Worm (Caenorhabditis elegans): ENCODE measurements around the gene C14B9.8.
A peak's percentile ranks its signal among the peaks of the same experiment; 100 is the strongest.

The C14B9.8 gene

ce11 chrIII:8175263-8175662, 30.8 kb upstream of the C14B9.8 start:
- TF ChIP-seq hsf-1 (GFP tag; IDR thresholded peaks at IDR 0.05) (no peak), sea-2 (GFP tag; IDR thresholded peaks at IDR 0.05) (no peak), zfh-2 (GFP tag; conservative IDR thresholded peaks at IDR 0.05) (no peak), T26A5.8 (tag; optimal IDR thresholded peaks at IDR 0.05) (no peak), mes-4 (tag; optimal IDR thresholded peaks at IDR 0.05) (no peak), ama-1 (optimal IDR thresholded peaks at IDR 0.05) (no peak), ama-1 (GFP tag; optimal IDR thresholded peaks at IDR 0.05) (no peak), ets-4 (GFP tag; optimal IDR thresholded peaks at IDR 0.05) (no peak), nfyb-1 (GFP tag; IDR thresholded peaks at IDR 0.05) (no peak), F23B12.7 (tag; optimal IDR thresholded peaks at IDR 0.05; ENCODE audit: insufficient read depth) (no peak), aptf-2 (GFP tag; conservative IDR thresholded peaks at IDR 0.05) (no peak), madf-6 (GFP tag; IDR thresholded peaks at IDR 0.05) (no peak), rcor-1 (GFP tag; IDR thresholded peaks at IDR 0.05) (no peak), nhr-179 (tag; optimal IDR thresholded peaks at IDR 0.05) (no peak), bed-1 (GFP tag; IDR thresholded peaks at IDR 0.05) (no peak), chd-7 (tag; optimal IDR thresholded peaks at IDR 0.05) (no peak), dpff-1 (tag; optimal IDR thresholded peaks at IDR 0.05) (no peak)

ce11 chrIII:8172609-8173133, 28.2 kb upstream of the C14B9.8 start:
- TF ChIP-seq hrde-1 (tag; optimal IDR thresholded peaks at IDR 0.05; ENCODE audit: borderline replicate concordance): peak; percentile 17
- peak; percentile 23; the same call in 1 of the 2 replicates for TF ChIP-seq madf-6 (GFP tag; IDR thresholded peaks at IDR 0.05)
- no peak for TF ChIP-seq ama-1 (optimal IDR thresholded peaks at IDR 0.05)
- peak in 1 of 2 experiments; percentile 56 for TF ChIP-seq ama-1 (GFP tag; optimal IDR thresholded peaks at IDR 0.05)
- peak; percentile 10 for TF ChIP-seq snpc-4 (GFP tag; optimal IDR thresholded peaks at IDR 0.05)
- TF ChIP-seq snpc-4 (tag; optimal IDR thresholded peaks at IDR 0.05): no peak
- no peak for TF ChIP-seq lir-1 (GFP tag; conservative IDR thresholded peaks at IDR 0.05)
- 0 out of 2 replicates have a peak, but pooled peaks have one; percentile 22 for TF ChIP-seq madf-3 (GFP tag; IDR thresholded peaks at IDR 0.05)
- peak; percentile 9 for TF ChIP-seq F49E8.2 (tag; optimal IDR thresholded peaks at IDR 0.05; ENCODE audit: insufficient read depth)
- 0 out of 2 replicates have a peak, but pooled peaks have one; percentile 31 for TF ChIP-seq Y79H2A.3 (GFP tag; conservative IDR thresholded peaks at IDR 0.05)
- TF ChIP-seq unc-62 (GFP tag; optimal IDR thresholded peaks at IDR 0.05): no peak
- TF ChIP-seq lin-26 (GFP tag; IDR thresholded peaks at IDR 0.05): peak; percentile 41; the same call in 1 of the 2 replicates
- TF ChIP-seq mxl-1 (tag; optimal IDR thresholded peaks at IDR 0.05): no peak
- peak; percentile 14; the same call in 1 of the 2 replicates for TF ChIP-seq hsf-1 (GFP tag; IDR thresholded peaks at IDR 0.05)
- TF ChIP-seq F10E7.11 (tag; optimal IDR thresholded peaks at IDR 0.05): no peak

DNA sequence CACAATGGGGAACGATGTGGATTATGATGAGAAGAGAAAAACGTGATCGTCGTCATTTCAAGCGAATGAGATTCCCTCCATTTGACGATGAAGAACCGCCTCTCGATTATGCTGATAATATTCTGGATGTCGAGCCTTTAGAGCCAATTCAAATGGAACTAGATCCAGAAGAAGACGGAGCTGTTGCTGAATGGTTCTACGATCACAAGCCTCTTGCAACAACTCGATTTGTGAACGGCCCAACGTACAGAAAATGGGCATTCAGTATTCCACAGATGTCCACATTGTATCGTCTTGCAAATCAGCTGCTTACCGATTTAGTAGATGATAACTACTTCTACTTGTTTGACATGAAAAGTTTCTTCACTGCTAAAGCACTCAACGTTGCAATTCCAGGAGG, 20.3 kb upstream of the C14B9.8 start:
- TF ChIP-seq rpc-1 (optimal IDR thresholded peaks at IDR 0.05): no peak
- TF ChIP-seq rpc-1 (tag; optimal IDR thresholded peaks at IDR 0.05): no peak
- no peak for TF ChIP-seq snpc-3.4 (tag; optimal IDR thresholded peaks at IDR 0.05)
- no peak for TF ChIP-seq nfya-1 (tag; optimal IDR thresholded peaks at IDR 0.05; ENCODE audit: borderline replicate concordance, insufficient read depth)
- TF ChIP-seq D2030.7 (GFP tag; IDR thresholded peaks at IDR 0.05): no peak
- TF ChIP-seq zfh-2 (GFP tag; conservative IDR thresholded peaks at IDR 0.05): no peak
- TF ChIP-seq him-1 (tag; optimal IDR thresholded peaks at IDR 0.05): no peak
- no peak for TF ChIP-seq F57A8.1 (GFP tag; optimal IDR thresholded peaks at IDR 0.05)
- no peak for TF ChIP-seq ztf-6 (GFP tag; IDR thresholded peaks at IDR 0.05)
- TF ChIP-seq chd-7 (tag; optimal IDR thresholded peaks at IDR 0.05): no peak
- no peak for TF ChIP-seq F55B11.4 (tag; optimal IDR thresholded peaks at IDR 0.05; ENCODE audit: borderline replicate concordance, insufficient read depth)
